Worm (Caenorhabditis elegans): ENCODE data around the gene mig-21.
A peak's percentile ranks its signal among the peaks of the same experiment; 100 is the strongest.

The mig-21 gene

DNA sequence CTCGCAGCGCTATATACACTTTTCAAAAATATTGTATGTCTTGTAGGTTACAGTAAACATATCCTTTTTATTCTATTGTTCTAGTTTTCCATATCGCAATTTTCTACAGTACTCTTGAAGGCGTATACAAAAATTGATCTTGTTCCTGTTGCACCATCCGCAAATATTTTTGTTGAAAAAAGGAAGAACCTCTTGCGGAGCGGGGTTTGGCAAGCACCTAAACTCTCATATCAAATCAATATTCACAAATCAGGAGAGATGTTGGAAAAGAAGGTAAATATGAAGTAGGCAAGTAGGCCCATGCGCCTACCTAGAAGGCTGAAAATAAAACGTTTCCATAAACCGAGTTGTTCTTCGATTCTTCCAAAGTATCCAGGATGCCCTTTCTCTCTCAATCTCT, 5.8 kb upstream of the mig-21 start, which contains the start of gene C28H8.5:
TSS of gene C28H8.5 (plus strand) at position 301 of the 400 bp plus-strand sequence.
- TF ChIP-seq dsc-1 (tag; optimal IDR thresholded peaks at IDR 0.05), result no peak
- no peak for TF ChIP-seq nhr-84 (tag; optimal IDR thresholded peaks at IDR 0.05)
- TF ChIP-seq nhr-20 (tag; optimal IDR thresholded peaks at IDR 0.05), result no peak
- no peak for TF ChIP-seq unc-62 (GFP tag; optimal IDR thresholded peaks at IDR 0.05)
- no peak for TF ChIP-seq sox-4 (tag; optimal IDR thresholded peaks at IDR 0.05)
- no peak for TF ChIP-seq nhr-28 (tag; optimal IDR thresholded peaks at IDR 0.05)
- TF ChIP-seq ztf-11 (tag; optimal IDR thresholded peaks at IDR 0.05), result no peak
- TF ChIP-seq tlp-1 (tag; optimal IDR thresholded peaks at IDR 0.05), result no peak
- no peak for TF ChIP-seq fos-1 (tag; optimal IDR thresholded peaks at IDR 0.05)

- TF ChIP-seq vab-15 (tag; optimal IDR thresholded peaks at IDR 0.05) (no peak), blmp-1 (tag; optimal IDR thresholded peaks at IDR 0.05) (peak; percentile 92)
Observed at ce11 chrIII:5883517-5883916, 5.3 kb upstream of the mig-21 start.

ce11 chrIII:5882823-5883222, 4.6 kb upstream of the mig-21 start, which contains the start of gene F01F1.14:
F01F1.14 (minus strand) TSS chrIII:5882923.
- TF ChIP-seq fkh-10 (GFP tag; optimal IDR thresholded peaks at IDR 0.05) (no peak), isw-1 (GFP tag; IDR thresholded peaks at IDR 0.05) (no peak), fkh-4 (tag; optimal IDR thresholded peaks at IDR 0.05; ENCODE audit: borderline replicate concordance) (no peak), egl-13 (tag; optimal IDR thresholded peaks at IDR 0.05) (no peak), F16B12.6 (tag; optimal IDR thresholded peaks at IDR 0.05) (no peak)

DNA sequence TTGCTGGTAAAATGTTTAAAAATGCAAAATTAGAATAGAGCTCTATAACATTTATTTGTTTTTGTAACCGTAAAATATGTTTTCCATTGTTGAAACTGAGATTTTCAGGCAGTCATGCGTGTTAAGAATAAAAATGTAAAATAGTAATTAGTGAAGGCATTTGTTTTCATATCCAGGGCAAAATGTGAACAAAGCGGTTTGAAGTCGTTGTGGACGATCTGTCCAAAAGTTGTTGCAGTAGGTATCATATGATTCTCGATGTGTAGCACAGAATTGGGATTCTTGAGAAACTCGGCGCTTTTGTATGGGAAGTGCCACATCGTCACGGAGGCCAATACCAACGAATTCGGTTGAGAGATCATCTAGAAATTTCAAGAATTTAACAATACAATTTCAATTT, 4.1 kb upstream of the mig-21 start:
- TF ChIP-seq snu-23 (GFP tag; optimal IDR thresholded peaks at IDR 0.05) (no peak), ama-1 (optimal IDR thresholded peaks at IDR 0.05) (peak; percentile 41)

ce11 chrIII:5879291-5879968, 1.2 kb upstream of the mig-21 start, which contains the start of gene hpo-10:
hpo-10 (plus strand) TSS chrIII:5879489.
- TF ChIP-seq unc-98 (GFP tag; IDR thresholded peaks at IDR 0.05) (no peak), jun-1 (tag; optimal IDR thresholded peaks at IDR 0.05) (no peak), snu-23 (GFP tag; optimal IDR thresholded peaks at IDR 0.05) (peak; percentile 27), ceh-82 (tag; optimal IDR thresholded peaks at IDR 0.05) (peak in 1 of 3 experiments; percentile 32), nhr-71 (tag; optimal IDR thresholded peaks at IDR 0.05) (peak; percentile 44), lin-35 (GFP tag; optimal IDR thresholded peaks at IDR 0.05) (peak; percentile 14 to 44), nhr-47 (tag; optimal IDR thresholded peaks at IDR 0.05) (peak; percentile 35), lin-14 (GFP tag; optimal IDR thresholded peaks at IDR 0.05) (peak; percentile 14), ama-1 (optimal IDR thresholded peaks at IDR 0.05) (peak; percentile 23), snpc-4 (tag; optimal IDR thresholded peaks at IDR 0.05) (no peak), nhr-19 (GFP tag; conservative IDR thresholded peaks at IDR 0.05) (no peak), dpl-1 (GFP tag; optimal IDR thresholded peaks at IDR 0.05) (peak in 2 of 3 experiments; percentile 34), C16A3.4 (tag; optimal IDR thresholded peaks at IDR 0.05) (peak; percentile 33), efl-1 (optimal IDR thresholded peaks at IDR 0.05) (peak; percentile 27 to 28), efl-1 (GFP tag; optimal IDR thresholded peaks at IDR 0.05 in 1 of 2) (peak; percentile 32 to 95), unc-130 (tag; optimal IDR thresholded peaks at IDR 0.05) (no peak), fos-1 (tag; optimal IDR thresholded peaks at IDR 0.05) (no peak), lsy-2 (tag; optimal IDR thresholded peaks at IDR 0.05) (peak; percentile 49 to 70), nhr-77 (tag; optimal IDR thresholded peaks at IDR 0.05) (no peak), blmp-1 (tag; optimal IDR thresholded peaks at IDR 0.05) (peak; percentile 54), nhr-84 (tag; optimal IDR thresholded peaks at IDR 0.05) (no peak), lir-3 (tag; optimal IDR thresholded peaks at IDR 0.05; ENCODE audit: poor library complexity) (no peak), ceh-88 (GFP tag; IDR thresholded peaks at IDR 0.05) (no peak), alr-1 (tag; optimal IDR thresholded peaks at IDR 0.05; ENCODE audit: borderline replicate concordance) (no peak)
